In genomic region chr3L:3380225-3381043, dm6 we compare ENCODE assay signal across 3 fruit fly cellular contexts.
TF ChIP-seq lines count a peak whose summit lies in the region.

No protein-coding gene starts in this region.

TF ChIP-seq in whole organism, embryonic, 481 proteins besides CTCF, POLR2A, EP300 and RAD21 (continued from another document and continues in another):
- TF ChIP-seq Ssrp (tag; optimal IDR thresholded peaks at IDR 0.05; lab: Kevin White, UChicago): peak; percentile 61
- TF ChIP-seq lmd (GFP tag; IDR thresholded peaks at IDR 0.05; lab: Robert Waterston, UW): peak; percentile 51; the same call in 1 of the 2 replicates
- TF ChIP-seq CG9437 (GFP tag; optimal IDR thresholded peaks at IDR 0.05; lab: Kevin White, UChicago): peak; percentile 3
- TF ChIP-seq kni (GFP tag; optimal IDR thresholded peaks at IDR 0.05; lab: Kevin White, UChicago): peak; percentile 78
- peak; percentile 40; the same call in 1 of the 2 replicates for TF ChIP-seq onecut (GFP tag; IDR thresholded peaks at IDR 0.05; lab: Robert Waterston, UW)
- peak; percentile 53 for TF ChIP-seq nau (GFP tag; optimal IDR thresholded peaks at IDR 0.05; lab: Kevin White, UChicago)
- no peak for TF ChIP-seq jigr1 (GFP tag; IDR thresholded peaks at IDR 0.05; lab: Robert Waterston, UW)
- peak; percentile 16 for TF ChIP-seq pum (GFP tag; optimal IDR thresholded peaks at IDR 0.05; lab: Kevin White, UChicago)
- no peak for TF ChIP-seq CG13287 (GFP tag; IDR thresholded peaks at IDR 0.05; lab: Robert Waterston, UW; ENCODE audit: partially characterized antibody)
- TF ChIP-seq CG9215 (GFP tag; IDR thresholded peaks at IDR 0.05; lab: Robert Waterston, UW): no peak
- TF ChIP-seq lola (GFP tag; optimal IDR thresholded peaks at IDR 0.05; lab: Kevin White, UChicago): peak in 1 of 3 experiments; percentile 41
- peak; percentile 74 for TF ChIP-seq phol (tag; optimal IDR thresholded peaks at IDR 0.05; lab: Kevin White, UChicago)
- 0 out of 3 replicates have a peak, but pooled peaks have one; percentile 30 for TF ChIP-seq CG11695 (GFP tag; IDR thresholded peaks at IDR 0.05; lab: Robert Waterston, UW)
- peak; percentile 11 for TF ChIP-seq CG6813 (GFP tag; optimal IDR thresholded peaks at IDR 0.05; lab: Kevin White, UChicago)
- peak; percentile 46 for TF ChIP-seq CG14710 (tag; optimal IDR thresholded peaks at IDR 0.05; lab: Kevin White, UChicago)
- TF ChIP-seq chif (GFP tag; optimal IDR thresholded peaks at IDR 0.05; lab: Kevin White, UChicago): peak in 1 of 2 experiments; percentile 38
- TF ChIP-seq CG9727 (GFP tag; optimal IDR thresholded peaks at IDR 0.05; lab: Kevin White, UChicago): peak; percentile 60
- TF ChIP-seq PHDP (tag; optimal IDR thresholded peaks at IDR 0.05; lab: Kevin White, UChicago): peak; percentile 36
- TF ChIP-seq CG4820 (GFP tag; optimal IDR thresholded peaks at IDR 0.05; lab: Kevin White, UChicago): peak; percentile 30
- TF ChIP-seq Dref (GFP tag; IDR thresholded peaks at IDR 0.05; lab: Robert Waterston, UW): no peak
- peak; percentile 31 for TF ChIP-seq CG16863 (GFP tag; optimal IDR thresholded peaks at IDR 0.05; lab: Kevin White, UChicago)
- TF ChIP-seq en (GFP tag; optimal IDR thresholded peaks at IDR 0.05; lab: Kevin White, UChicago): no peak
- peak; percentile 52; the same call in 1 of the 3 replicates for TF ChIP-seq Optix (GFP tag; IDR thresholded peaks at IDR 0.05; lab: Robert Waterston, UW)
- TF ChIP-seq lbe (GFP tag; optimal IDR thresholded peaks at IDR 0.05; lab: Kevin White, UChicago): no peak
- no peak for TF ChIP-seq Dbx (GFP tag; IDR thresholded peaks at IDR 0.05; lab: Robert Waterston, UW)
- peak; percentile 69 for TF ChIP-seq CG17361 (GFP tag; IDR thresholded peaks at IDR 0.05; lab: Robert Waterston, UW)
- peak; percentile 22; the same call in 1 of the 2 replicates for TF ChIP-seq ap (GFP tag; IDR thresholded peaks at IDR 0.05; lab: Robert Waterston, UW)
- peak; percentile 97 for TF ChIP-seq sr (GFP tag; IDR thresholded peaks at IDR 0.05; lab: Robert Waterston, UW)
- no peak for TF ChIP-seq Fer2 (tag; optimal IDR thresholded peaks at IDR 0.05; lab: Kevin White, UChicago)
- TF ChIP-seq CG6689 (GFP tag; IDR thresholded peaks at IDR 0.05; lab: Robert Waterston, UW): peak; percentile 33; the same call in 1 of the 2 replicates
- peak; percentile 56 for TF ChIP-seq CG17385 (GFP tag; optimal IDR thresholded peaks at IDR 0.05; lab: Kevin White, UChicago)
- no peak for TF ChIP-seq Antp (GFP tag; optimal IDR thresholded peaks at IDR 0.05; lab: Kevin White, UChicago)
- TF ChIP-seq vvl (GFP tag; IDR thresholded peaks at IDR 0.05; lab: Robert Waterston, UW): peak; percentile 54
- TF ChIP-seq zf30C (GFP tag; optimal IDR thresholded peaks at IDR 0.05; lab: Kevin White, UChicago): peak; percentile 1
- 0 out of 2 replicates have a peak, but pooled peaks have one; percentile 24 for TF ChIP-seq Lim3 (GFP tag; IDR thresholded peaks at IDR 0.05; lab: Robert Waterston, UW)
- peak; percentile 13 for TF ChIP-seq Nf-YC (tag; optimal IDR thresholded peaks at IDR 0.05; lab: Kevin White, UChicago)
- TF ChIP-seq CG12391 (tag; optimal IDR thresholded peaks at IDR 0.05; lab: Kevin White, UChicago): peak; percentile 53
- TF ChIP-seq CG10654 (GFP tag; optimal IDR thresholded peaks at IDR 0.05; lab: Kevin White, UChicago): peak; percentile 19
- TF ChIP-seq Spps (tag; optimal IDR thresholded peaks at IDR 0.05; lab: Kevin White, UChicago): peak; percentile 14
- TF ChIP-seq nmo (GFP tag; optimal IDR thresholded peaks at IDR 0.05; lab: Kevin White, UChicago): peak; percentile 60
- peak; percentile 5 for TF ChIP-seq CG10209 (GFP tag; optimal IDR thresholded peaks at IDR 0.05; lab: Kevin White, UChicago)
- TF ChIP-seq lab (GFP tag; optimal IDR thresholded peaks at IDR 0.05; lab: Kevin White, UChicago): peak; percentile 37

TF ChIP-seq in whole organism, prepupa, 60 proteins besides CTCF, POLR2A, EP300 and RAD21 (continued from another document):
- peak; percentile 47 for TF ChIP-seq Blimp-1 (GFP tag; optimal IDR thresholded peaks at IDR 0.05; lab: Kevin White, UChicago)
- peak; percentile 32 for TF ChIP-seq cyc (GFP tag; optimal IDR thresholded peaks at IDR 0.05; lab: Kevin White, UChicago)
- TF ChIP-seq pdm3 (GFP tag; optimal IDR thresholded peaks at IDR 0.05; lab: Kevin White, UChicago): peak; percentile 51
- peak; percentile 29 for TF ChIP-seq CG6792 (GFP tag; optimal IDR thresholded peaks at IDR 0.05; lab: Kevin White, UChicago)
- TF ChIP-seq lz (GFP tag; optimal IDR thresholded peaks at IDR 0.05; lab: Kevin White, UChicago): peak; percentile 12
- TF ChIP-seq dac (GFP tag; optimal IDR thresholded peaks at IDR 0.05; lab: Kevin White, UChicago): peak; percentile 61
- TF ChIP-seq CG31627 (GFP tag; optimal IDR thresholded peaks at IDR 0.05; lab: Kevin White, UChicago): peak; percentile 31
- peak; percentile 42 for TF ChIP-seq esn (GFP tag; optimal IDR thresholded peaks at IDR 0.05; lab: Kevin White, UChicago)
- TF ChIP-seq Ets21C (GFP tag; optimal IDR thresholded peaks at IDR 0.05; lab: Kevin White, UChicago): no peak
- no peak for TF ChIP-seq fkh (GFP tag; optimal IDR thresholded peaks at IDR 0.05; lab: Kevin White, UChicago)
- TF ChIP-seq Hr39 (GFP tag; optimal IDR thresholded peaks at IDR 0.05; lab: Kevin White, UChicago): peak; percentile 48
- peak; percentile 88 for TF ChIP-seq CG32006 (GFP tag; optimal IDR thresholded peaks at IDR 0.05; lab: Kevin White, UChicago)
- no peak for TF ChIP-seq fd85E (GFP tag; optimal IDR thresholded peaks at IDR 0.05; lab: Kevin White, UChicago)
- TF ChIP-seq CG6854 (GFP tag; optimal IDR thresholded peaks at IDR 0.05; lab: Kevin White, UChicago): no peak
- no peak for TF ChIP-seq CG10631 (GFP tag; optimal IDR thresholded peaks at IDR 0.05; lab: Kevin White, UChicago)
- TF ChIP-seq Met (GFP tag; optimal IDR thresholded peaks at IDR 0.05; lab: Kevin White, UChicago): peak; percentile 52
- no peak for TF ChIP-seq Hr38 (GFP tag; optimal IDR thresholded peaks at IDR 0.05; lab: Kevin White, UChicago)
- TF ChIP-seq Lpt (GFP tag; optimal IDR thresholded peaks at IDR 0.05; lab: Kevin White, UChicago): peak; percentile 56
- no peak for TF ChIP-seq CG6808 (GFP tag; optimal IDR thresholded peaks at IDR 0.05; lab: Kevin White, UChicago)
- peak; percentile 51 for TF ChIP-seq achi (GFP tag; optimal IDR thresholded peaks at IDR 0.05; lab: Kevin White, UChicago)
- peak; percentile 43 for TF ChIP-seq Sox102F (GFP tag; optimal IDR thresholded peaks at IDR 0.05; lab: Kevin White, UChicago)
- no peak for TF ChIP-seq salr (GFP tag; optimal IDR thresholded peaks at IDR 0.05; lab: Kevin White, UChicago)
- TF ChIP-seq CG1621 (tag; optimal IDR thresholded peaks at IDR 0.05; lab: Kevin White, UChicago): no peak
- peak; percentile 4 for TF ChIP-seq CG7368 (GFP tag; optimal IDR thresholded peaks at IDR 0.05; lab: Kevin White, UChicago)
- peak; percentile 86 for TF ChIP-seq CG15336 (GFP tag; IDR thresholded peaks at IDR 0.05; lab: Robert Waterston, UW)
- TF ChIP-seq CG11762 (GFP tag; optimal IDR thresholded peaks at IDR 0.05; lab: Kevin White, UChicago; ENCODE audit: insufficient read depth): peak; percentile 8
- peak; percentile 25 for TF ChIP-seq Sox14 (GFP tag; optimal IDR thresholded peaks at IDR 0.05; lab: Kevin White, UChicago)
- peak; percentile 24 for TF ChIP-seq net (GFP tag; optimal IDR thresholded peaks at IDR 0.05; lab: Kevin White, UChicago)
- peak; percentile 87 for TF ChIP-seq Hr4 (GFP tag; optimal IDR thresholded peaks at IDR 0.05; lab: Kevin White, UChicago)
- no peak for TF ChIP-seq vri (GFP tag; optimal IDR thresholded peaks at IDR 0.05; lab: Kevin White, UChicago)
- no peak for TF ChIP-seq dsx (GFP tag; optimal IDR thresholded peaks at IDR 0.05; lab: Kevin White, UChicago; ENCODE audit: poor library complexity, severe bottlenecking)
- TF ChIP-seq Ets96B (tag; optimal IDR thresholded peaks at IDR 0.05; lab: Kevin White, UChicago): peak; percentile 17
- peak; percentile 0 for TF ChIP-seq CG8632 (GFP tag; optimal IDR thresholded peaks at IDR 0.05; lab: Kevin White, UChicago)
- TF ChIP-seq CG8319 (GFP tag; optimal IDR thresholded peaks at IDR 0.05; lab: Kevin White, UChicago): no peak
- peak; percentile 53 for TF ChIP-seq OdsH (GFP tag; optimal IDR thresholded peaks at IDR 0.05; lab: Kevin White, UChicago)
- TF ChIP-seq acj6 (GFP tag; optimal IDR thresholded peaks at IDR 0.05; lab: Kevin White, UChicago): peak; percentile 19

TF ChIP-seq in whole organism, wandering third instar larva, 38 proteins besides CTCF, POLR2A, EP300 and RAD21 (continued from another document):
- TF ChIP-seq br (GFP tag; optimal IDR thresholded peaks at IDR 0.05; lab: Kevin White, UChicago): no peak
- TF ChIP-seq Dif (GFP tag; optimal IDR thresholded peaks at IDR 0.05; lab: Kevin White, UChicago; ENCODE audit: partially characterized antibody): no peak
- peak in 1 of 2 experiments; percentile 9 for TF ChIP-seq foxo (GFP tag; optimal IDR thresholded peaks at IDR 0.05; lab: Kevin White, UChicago)
